Worm (Caenorhabditis elegans): Measurements from ENCODE around the gene F42A8.1.

DNA sequence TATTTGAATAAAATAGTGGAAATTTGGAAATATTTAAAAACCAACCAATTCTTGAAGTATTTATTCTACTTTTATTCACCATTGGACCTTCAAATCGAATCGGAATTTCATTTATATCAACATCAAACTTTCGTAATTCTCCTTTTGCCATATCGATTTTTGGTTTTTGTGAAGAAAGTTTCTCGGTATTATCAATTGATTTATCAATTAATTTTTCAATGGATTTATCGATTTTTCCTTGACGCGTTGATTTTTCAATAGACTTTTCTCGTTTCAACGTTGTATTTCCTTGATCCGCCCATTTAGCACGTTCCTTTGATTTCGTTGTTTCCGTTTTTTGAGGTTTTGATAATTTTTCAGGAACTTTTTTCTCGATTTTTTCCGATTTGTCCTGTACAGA is 23.0 kb upstream of the F42A8.1 start:
- TF ChIP-seq lin-39 (tag; optimal IDR thresholded peaks at IDR 0.05) (no peak), nhr-67 (tag; optimal IDR thresholded peaks at IDR 0.05) (no peak), ztf-4 (tag; optimal IDR thresholded peaks at IDR 0.05) (no peak), fkh-10 (GFP tag; optimal IDR thresholded peaks at IDR 0.05) (no peak), egl-27 (tag; optimal IDR thresholded peaks at IDR 0.05) (no peak), ceh-28 (tag; optimal IDR thresholded peaks at IDR 0.05) (peak; percentile 65)

Measured in whole organism, L3 larva.